Worm (Caenorhabditis elegans) whole organism, L3 larva: ENCODE results near the gene nhr-242.

Source experiments
- R02D3.7 ChIP-seq: fragments of 150-350 bp; optimal IDR thresholded peaks from 2 replicates; lab custom pipeline; 2014; ENCODE audit warnings: missing biosample characterization, missing genetic modification characterization
- ZK546.5 ChIP-seq: sonication (generic microtip); optimal IDR thresholded peaks from 2 replicates; lab custom pipeline; 2017; ENCODE audit warnings: missing biosample characterization, missing genetic modification characterization
- aly-2 ChIP-seq: fragments of 150-350 bp; optimal IDR thresholded peaks from 2 replicates; lab custom pipeline; 2014; ENCODE audit warnings: missing biosample characterization, missing genetic modification characterization
- ama-1 ChIP-seq: fragments of 150-350 bp; optimal IDR thresholded peaks from 2 replicates; lab custom pipeline; 2018
- ceh-82 ChIP-seq: fragments of 150-350 bp; optimal IDR thresholded peaks from 2 replicates; lab custom pipeline; 2014; ENCODE audit warnings: missing biosample characterization, missing genetic modification characterization
- daf-12 ChIP-seq: fragments of 150-350 bp; optimal IDR thresholded peaks from 2 replicates; lab custom pipeline; 2014; ENCODE audit warnings: missing biosample characterization, missing genetic modification reagents, missing genetic modification characterization
- egl-27 ChIP-seq: sonication (generic microtip); optimal IDR thresholded peaks from 4 replicates; lab custom pipeline; 2017; ENCODE audit warnings: missing biosample characterization, missing genetic modification reagents, missing genetic modification characterization
- egl-5 ChIP-seq: fragments of 150-350 bp; optimal IDR thresholded peaks from 2 replicates; lab custom pipeline; 2017; ENCODE audit warnings: missing biosample characterization, missing genetic modification reagents, missing genetic modification characterization, inconsistent platforms
- elt-2 ChIP-seq: sonication (generic microtip); optimal IDR thresholded peaks from 2 replicates; lab custom pipeline; 2016; ENCODE audit warnings: missing genetic modification reagents, mild to moderate bottlenecking, missing genetic modification characterization, missing compliant biosample characterization
- eor-1 ChIP-seq, 2 experiments: fragments of 150-350 bp; optimal IDR thresholded peaks; 2 replicates each; lab custom pipeline; 2014 to 2018; ENCODE audit warnings: missing biosample characterization in 2 of 2, missing genetic modification characterization in 2 of 2
- fkh-10 ChIP-seq: sonication (generic microtip); optimal IDR thresholded peaks from 2 replicates; lab custom pipeline; 2017; ENCODE audit warnings: missing biosample characterization, missing genetic modification reagents, missing genetic modification characterization
- fkh-2 ChIP-seq: fragments of 150-350 bp; optimal IDR thresholded peaks from 2 replicates; lab custom pipeline; 2014; ENCODE audit warnings: missing biosample characterization, missing genetic modification reagents, missing genetic modification characterization
- fos-1 ChIP-seq: fragments of 150-350 bp; optimal IDR thresholded peaks from 2 replicates; lab custom pipeline; 2014; ENCODE audit warnings: missing biosample characterization, missing genetic modification characterization
- hmg-11 ChIP-seq: sonication (generic microtip); optimal IDR thresholded peaks from 2 replicates; lab custom pipeline; 2016; ENCODE audit warnings: missing genetic modification characterization, missing compliant biosample characterization
- jun-1 ChIP-seq: fragments of 150-350 bp; optimal IDR thresholded peaks from 2 replicates; lab custom pipeline; 2014; ENCODE audit warnings: missing biosample characterization, missing genetic modification reagents, missing genetic modification characterization
- lin-15B ChIP-seq: fragments of 150-350 bp; optimal IDR thresholded peaks from 2 replicates; lab custom pipeline; 2014; ENCODE audit warnings: missing biosample characterization, missing genetic modification characterization
- lin-39 ChIP-seq: fragments of 150-350 bp; optimal IDR thresholded peaks from 2 replicates; lab custom pipeline; 2018; ENCODE audit warnings: missing biosample characterization, missing genetic modification reagents, missing genetic modification characterization
- lsy-12 ChIP-seq: sonication (generic microtip); optimal IDR thresholded peaks from 2 replicates; lab custom pipeline; 2016; ENCODE audit warnings: mild to moderate bottlenecking, missing genetic modification characterization, missing compliant biosample characterization
- mdl-1 ChIP-seq: fragments of 150-350 bp; optimal IDR thresholded peaks from 2 replicates; lab custom pipeline; 2014; ENCODE audit warnings: missing biosample characterization, missing genetic modification characterization
- mml-1 ChIP-seq: fragments of 150-350 bp; sonication (generic microtip); optimal IDR thresholded peaks from 3 replicates; lab custom pipeline; 2014; ENCODE audit warnings: missing biosample characterization, missing genetic modification characterization
- nfya-1 ChIP-seq: sonication (generic microtip); optimal IDR thresholded peaks from 2 replicates; lab custom pipeline; 2017; ENCODE audit warnings: missing genetic modification characterization, mild to moderate bottlenecking, missing compliant biosample characterization, antibody characterized with exemption, moderate library complexity; ENCODE audit not compliant: insufficient read depth
- nhr-12 ChIP-seq: fragments of 150-350 bp; optimal IDR thresholded peaks from 2 replicates; lab custom pipeline; 2014; ENCODE audit warnings: missing biosample characterization, missing genetic modification characterization
- nhr-43 ChIP-seq: sonication (generic microtip); optimal IDR thresholded peaks from 2 replicates; lab custom pipeline; 2016; ENCODE audit warnings: mild to moderate bottlenecking, missing genetic modification characterization, missing compliant biosample characterization; ENCODE audit not compliant: poor library complexity, severe bottlenecking
- nhr-67 ChIP-seq: fragments of 150-350 bp; optimal IDR thresholded peaks from 2 replicates; lab custom pipeline; 2014; ENCODE audit warnings: missing biosample characterization, missing genetic modification characterization
- nhr-77 ChIP-seq: fragments of 150-350 bp; optimal IDR thresholded peaks from 2 replicates; lab custom pipeline; 2014; ENCODE audit warnings: missing biosample characterization, missing genetic modification characterization
- pha-4 ChIP-seq: fragments of 150-350 bp; optimal IDR thresholded peaks from 2 replicates; lab custom pipeline; 2014; ENCODE audit warnings: missing biosample characterization, missing genetic modification reagents, missing genetic modification characterization
- pqm-1 ChIP-seq: fragments of 150-350 bp; optimal IDR thresholded peaks from 2 replicates; lab custom pipeline; 2017; ENCODE audit warnings: missing biosample characterization, missing genetic modification characterization, inconsistent platforms
- skn-1 ChIP-seq: fragments of 150-350 bp; optimal IDR thresholded peaks from 2 replicates; lab custom pipeline; 2014; ENCODE audit warnings: missing biosample characterization, missing genetic modification characterization
- snpc-4 ChIP-seq: fragments of 150-350 bp; optimal IDR thresholded peaks from 2 replicates; lab custom pipeline; 2014; ENCODE audit warnings: missing biosample characterization, missing genetic modification characterization
- tbx-2 ChIP-seq: sonication (generic microtip); optimal IDR thresholded peaks from 2 replicates; lab custom pipeline; 2016; ENCODE audit warnings: mild to moderate bottlenecking, missing genetic modification characterization, missing compliant biosample characterization
- zag-1 ChIP-seq: fragments of 150-350 bp; optimal IDR thresholded peaks from 2 replicates; lab custom pipeline; 2014; ENCODE audit warnings: missing biosample characterization, missing genetic modification characterization
- ztf-11 ChIP-seq: fragments of 150-350 bp; optimal IDR thresholded peaks from 2 replicates; lab custom pipeline; 2014; ENCODE audit warnings: missing biosample characterization, missing genetic modification characterization
- ztf-4 ChIP-seq: fragments of 150-350 bp; optimal IDR thresholded peaks from 2 replicates; lab custom pipeline; 2014; ENCODE audit warnings: missing biosample characterization, missing genetic modification characterization

The nhr-242 gene

ce11 chrIV:2613011-2613503, 31.7 kb upstream of the nhr-242 start, which contains the start of gene Y69A2AR.28:
Gene Y69A2AR.28, minus strand, starts transcription at chrIV:2613061.
- TF ChIP-seq nfya-1 (tag; lab: Kevin White, UChicago) (no peak), lin-15B (tag; lab: Kevin White, UChicago) (peak; percentile 45)

DNA sequence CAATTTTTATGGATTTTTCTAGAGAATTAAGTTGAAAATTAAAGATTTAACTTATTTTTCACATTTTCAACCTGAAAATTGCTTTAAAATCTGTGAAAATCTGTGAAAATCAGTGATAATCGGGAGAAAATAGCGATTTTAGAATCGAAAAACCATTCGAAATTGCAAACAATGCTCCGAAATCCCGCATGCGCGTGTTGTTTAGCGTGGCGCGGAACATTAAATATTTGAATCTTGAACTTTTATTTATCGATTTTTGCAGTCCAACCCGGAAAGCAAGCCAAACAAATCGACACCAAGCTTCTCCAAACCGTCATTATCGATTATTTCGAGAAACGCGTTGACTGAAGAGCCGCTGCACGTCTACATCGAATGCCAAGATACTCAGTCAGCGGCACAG, 29.6 kb upstream of the nhr-242 start:
- TF ChIP-seq nhr-12 (no peak), R02D3.7 (tag; lab: Kevin White, UChicago) (no peak), fos-1 (no peak), ama-1 (no peak), nhr-77 (tag; lab: Kevin White, UChicago) (no peak), zag-1 (no peak), fkh-10 (no peak), mml-1 (tag; lab: Kevin White, UChicago) (no peak), fkh-2 (tag; lab: Kevin White, UChicago) (no peak), pha-4 (tag; lab: Kevin White, UChicago) (no peak), lin-39 (tag; lab: Kevin White, UChicago) (no peak), nhr-67 (tag; lab: Kevin White, UChicago) (no peak)

DNA sequence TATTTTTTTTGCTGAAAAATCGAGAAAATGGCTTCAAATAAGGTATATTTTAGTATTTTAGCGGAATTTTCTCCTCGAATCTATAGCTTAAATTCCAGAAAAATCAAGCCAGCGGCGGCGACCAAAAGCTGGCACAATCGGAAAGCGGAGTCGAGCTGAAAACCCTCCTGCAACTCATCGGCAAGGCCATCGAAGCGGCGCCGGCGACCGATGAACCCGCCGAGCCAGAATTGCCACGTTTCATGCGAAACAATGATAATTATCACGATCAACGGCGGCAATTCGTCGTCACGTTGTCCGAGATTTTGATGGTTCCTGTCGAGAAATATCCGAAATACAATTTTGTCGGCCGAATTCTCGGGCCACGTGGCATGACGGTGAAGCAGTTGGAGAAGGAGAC, 29.0 kb upstream of the nhr-242 start, which contains the start of gene Y69A2AR.32:
TSS of gene Y69A2AR.32 (plus strand) at position 28 of the 400 bp plus-strand sequence.
- TF ChIP-seq mdl-1 (tag; lab: Kevin White, UChicago) (no peak), ceh-82 (no peak), lin-15B (tag; lab: Kevin White, UChicago) (no peak), mml-1 (tag; lab: Kevin White, UChicago) (no peak), tbx-2 (tag; lab: Kevin White, UChicago) (no peak), nhr-12 (no peak), skn-1 (tag; lab: Kevin White, UChicago) (no peak), zag-1 (no peak), elt-2 (tag; lab: Kevin White, UChicago) (no peak)
- TF ChIP-seq, all 47 proteins: peak for 0

DNA sequence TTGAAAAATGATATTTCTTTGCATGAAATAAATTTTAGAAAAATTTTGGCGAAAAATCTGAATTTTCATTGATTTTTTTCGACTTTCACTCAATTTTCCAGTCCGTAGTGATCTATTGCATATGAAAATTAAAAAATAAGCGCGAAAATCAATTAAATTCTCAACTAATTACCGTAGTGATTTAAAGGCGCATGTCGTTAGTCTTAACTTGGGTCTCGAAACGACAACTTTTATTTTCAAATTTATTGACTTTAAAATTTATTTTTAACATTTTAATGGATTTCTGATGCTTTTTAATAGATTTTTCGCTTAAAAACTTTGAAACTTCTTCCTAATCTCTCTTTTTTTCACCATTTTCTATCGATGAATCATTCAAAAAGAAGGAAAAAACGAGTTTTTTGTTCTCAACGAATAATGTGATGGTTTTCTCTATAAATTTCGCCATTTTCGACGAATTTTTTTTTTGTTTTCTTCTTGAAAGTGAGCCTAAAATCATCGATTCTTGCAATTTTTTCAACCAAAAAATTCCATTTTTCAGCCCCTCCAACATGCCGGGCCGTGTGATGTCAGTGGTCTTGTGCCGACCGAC, 26.2 kb upstream of the nhr-242 start, which contains the start of gene vamp-7:
TSS of gene vamp-7 (plus strand) at position 539 of the 589 bp plus-strand sequence.
- TF ChIP-seq eor-1 (tag; optimal IDR thresholded peaks at IDR 0.05; lab: Kevin White, UChicago) (no peak), snpc-4 (no peak), pqm-1 (tag; lab: Kevin White, UChicago) (no peak), pha-4 (tag; lab: Kevin White, UChicago) (peak; percentile 18), egl-27 (tag; lab: Kevin White, UChicago) (no peak), daf-12 (tag; lab: Kevin White, UChicago) (no peak), ZK546.5 (tag; lab: Kevin White, UChicago) (no peak), lsy-12 (peak; percentile 31), hmg-11 (tag; lab: Kevin White, UChicago) (no peak), zag-1 (no peak), nhr-43 (tag; lab: Kevin White, UChicago) (no peak), ztf-4 (tag; lab: Kevin White, UChicago) (no peak), egl-5 (tag; lab: Kevin White, UChicago) (no peak)

DNA sequence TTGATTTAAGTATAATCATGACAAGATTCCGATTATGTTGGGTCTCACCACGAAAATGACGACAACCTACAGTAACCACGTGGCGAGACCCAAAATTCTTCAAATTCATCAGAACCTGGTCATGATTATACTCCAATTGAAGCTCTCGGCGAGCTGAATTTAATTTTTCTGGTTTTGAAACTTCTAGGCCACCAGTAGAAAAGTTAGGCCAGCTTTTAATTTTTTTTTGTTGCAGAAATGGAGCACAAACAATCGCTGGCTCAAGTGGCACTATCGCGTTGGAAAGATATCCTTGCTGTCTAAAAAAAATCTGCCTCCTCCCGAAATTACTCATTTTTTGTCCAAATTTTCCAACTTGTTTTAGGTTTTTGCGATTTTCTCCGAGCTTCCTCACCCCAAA, 25.2 kb upstream of the nhr-242 start:
- TF ChIP-seq lin-15B (tag; lab: Kevin White, UChicago): no peak
- no peak for TF ChIP-seq jun-1 (tag; lab: Kevin White, UChicago)
- TF ChIP-seq aly-2 (tag; lab: Kevin White, UChicago): no peak
- TF ChIP-seq R02D3.7 (tag; lab: Kevin White, UChicago): no peak
- no peak for TF ChIP-seq pha-4 (tag; lab: Kevin White, UChicago)
- TF ChIP-seq ztf-11 (tag; lab: Kevin White, UChicago): no peak
- no peak for TF ChIP-seq nfya-1 (tag; lab: Kevin White, UChicago)
- TF ChIP-seq hmg-11 (tag; lab: Kevin White, UChicago): no peak
- TF ChIP-seq, all 47 proteins: peak for 0
